Fruit fly (Drosophila melanogaster) whole organism, embryonic: ENCODE data around the gene CG13850.

Source experiments
- ATbp ChIP-seq: fragments of 200-800 bp; sonication (Bioruptor generic); optimal IDR thresholded peaks from 2 replicates; lab custom pipeline; 2017; ENCODE audit warnings: missing biosample characterization, mild to moderate bottlenecking, missing genetic modification characterization, missing genetic modification reagents
- CG10321 ChIP-seq: fragments of 200-800 bp; sonication (Bioruptor generic); IDR thresholded peaks from 2 replicates; pipeline ENCODE4 v1.3.6; 2022; ENCODE audit warnings: missing biosample characterization, missing genetic modification characterization
- CG10366 ChIP-seq: fragments of 200-800 bp; sonication (Bioruptor generic); IDR thresholded peaks from 2 replicates; pipeline ENCODE4 v1.3.6; 2022; ENCODE audit warnings: missing biosample characterization, missing genetic modification characterization
- CG10431 ChIP-seq: fragments of 200-800 bp; sonication (Bioruptor generic); optimal IDR thresholded peaks from 3 replicates; lab custom pipeline; 2018; ENCODE audit warnings: missing biosample characterization, mild to moderate bottlenecking, missing genetic modification characterization
- CG10565 ChIP-seq: fragments of 200-800 bp; sonication (Bioruptor generic); optimal IDR thresholded peaks from 3 replicates; lab custom pipeline; 2016; ENCODE audit warnings: missing biosample characterization, mild to moderate bottlenecking, missing genetic modification characterization
- CG10654 ChIP-seq: fragments of 200-800 bp; sonication (Bioruptor generic); optimal IDR thresholded peaks from 2 replicates; lab custom pipeline; 2016; ENCODE audit warnings: missing biosample characterization, missing genetic modification characterization
- CG11504 ChIP-seq: fragments of 200-800 bp; sonication (Bioruptor generic); optimal IDR thresholded peaks from 3 replicates; lab custom pipeline; 2019; ENCODE audit warnings: missing biosample characterization, mild to moderate bottlenecking, missing genetic modification characterization, moderate library complexity
- CG11723 ChIP-seq: fragments of 200-800 bp; sonication (Bioruptor generic); optimal IDR thresholded peaks from 2 replicates; lab custom pipeline; 2017; ENCODE audit warnings: missing biosample characterization, mild to moderate bottlenecking, missing genetic modification characterization
- CG13123 ChIP-seq: fragments of 200-800 bp; sonication (Bioruptor generic); optimal IDR thresholded peaks from 2 replicates; lab custom pipeline; 2016; ENCODE audit warnings: missing biosample characterization, missing genetic modification characterization
- CG13296 ChIP-seq: fragments of 200-800 bp; sonication (Bioruptor generic); optimal IDR thresholded peaks from 3 replicates; lab custom pipeline; 2018; ENCODE audit warnings: missing biosample characterization, mild to moderate bottlenecking, missing genetic modification characterization
- CG13424 ChIP-seq: fragments of 200-800 bp; sonication (Bioruptor generic); optimal IDR thresholded peaks from 2 replicates; lab custom pipeline; 2019; ENCODE audit warnings: missing biosample characterization, mild to moderate bottlenecking, missing genetic modification characterization, moderate library complexity
- CG13624 ChIP-seq: fragments of 200-800 bp; sonication (Bioruptor generic); optimal IDR thresholded peaks from 2 replicates; lab custom pipeline; 2016; ENCODE audit warnings: missing biosample characterization, missing genetic modification characterization
- CG13894 ChIP-seq: fragments of 200-800 bp; sonication (Bioruptor generic); optimal IDR thresholded peaks from 3 replicates; lab custom pipeline; 2018; ENCODE audit warnings: missing biosample characterization, mild to moderate bottlenecking, missing genetic modification characterization, moderate library complexity
- CG14441 ChIP-seq: fragments of 200-800 bp; sonication (Bioruptor generic); IDR thresholded peaks from 2 replicates; pipeline ENCODE4 v1.3.6; 2022; ENCODE audit warnings: missing biosample characterization, missing genetic modification characterization
- CG15269 ChIP-seq: fragments of 200-800 bp; sonication (Bioruptor generic); optimal IDR thresholded peaks from 2 replicates; lab custom pipeline; 2018; ENCODE audit warnings: missing biosample characterization, mild to moderate bottlenecking, missing genetic modification characterization, moderate library complexity
- CG17359 ChIP-seq: fragments of 200-800 bp; sonication (Bioruptor generic); optimal IDR thresholded peaks from 3 replicates; lab custom pipeline; 2018; ENCODE audit warnings: missing biosample characterization, mild to moderate bottlenecking, missing genetic modification characterization, moderate library complexity
- CG3847 ChIP-seq: fragments of 200-800 bp; sonication (Bioruptor generic); IDR thresholded peaks from 2 replicates; pipeline ENCODE4 v1.3.6; 2022; ENCODE audit warnings: missing biosample characterization, missing genetic modification characterization
- CG6654 ChIP-seq: fragments of 200-800 bp; sonication (Bioruptor generic); optimal IDR thresholded peaks from 2 replicates; lab custom pipeline; 2017; ENCODE audit warnings: missing biosample characterization, mild to moderate bottlenecking, missing genetic modification characterization
- CG6683 ChIP-seq: fragments of 200-800 bp; sonication (Bioruptor generic); optimal IDR thresholded peaks from 2 replicates; lab custom pipeline; 2017; ENCODE audit warnings: missing biosample characterization, mild to moderate bottlenecking, missing genetic modification characterization, missing genetic modification reagents
- CG6813 ChIP-seq: fragments of 200-800 bp; sonication (Bioruptor generic); optimal IDR thresholded peaks from 2 replicates; lab custom pipeline; 2017; ENCODE audit warnings: missing biosample characterization, missing genetic modification characterization, mild to moderate bottlenecking, moderate library complexity, missing genetic modification reagents
- CG8944 ChIP-seq: fragments of 200-800 bp; sonication (Bioruptor generic); optimal IDR thresholded peaks from 3 replicates; lab custom pipeline; 2016; ENCODE audit warnings: missing biosample characterization, missing genetic modification characterization
- CHES-1-like ChIP-seq: fragments of 200-800 bp; sonication (Bioruptor generic); optimal IDR thresholded peaks from 2 replicates; lab custom pipeline; 2016; ENCODE audit warnings: missing biosample characterization, missing genetic modification characterization
- E2f2 ChIP-seq: fragments of 200-800 bp; sonication (Bioruptor generic); IDR thresholded peaks from 2 replicates; pipeline ENCODE4 v1.3.6; 2022; ENCODE audit warnings: missing biosample characterization, missing genetic modification characterization
- ERR ChIP-seq: fragments of 200-800 bp; sonication (Bioruptor generic); optimal IDR thresholded peaks from 2 replicates; lab custom pipeline; 2016; ENCODE audit warnings: missing biosample characterization, missing genetic modification characterization
- Eip74EF ChIP-seq, 2 experiments: fragments of 200-800 bp in 1 of 2; fragments of >200 bp in 1 of 2; sonication (Bioruptor generic) in 1 of 2; optimal IDR thresholded peaks; 2 replicates each; lab custom pipeline; 2017 to 2019; ENCODE audit warnings: missing biosample characterization in 2 of 2, missing genetic modification characterization in 2 of 2, mild to moderate bottlenecking in 1 of 2, moderate library complexity in 1 of 2
- Hr39 ChIP-seq: fragments of >200 bp; optimal IDR thresholded peaks from 2 replicates; lab custom pipeline; 2017
- Med ChIP-seq: fragments of 200-800 bp; sonication (Bioruptor generic); peaks from one replicate; lab custom pipeline; 2016; ENCODE audit warnings: missing biosample characterization, missing genetic modification characterization, mild to moderate bottlenecking, inconsistent platforms, moderate library complexity
- Mrtf ChIP-seq: fragments of 200-800 bp; sonication (Bioruptor generic); IDR thresholded peaks from 3 replicates; pipeline ENCODE4 v1.3.6; 2022; ENCODE audit warnings: missing biosample characterization, missing genetic modification characterization
- Nf-YC ChIP-seq: fragments of 200-800 bp; optimal IDR thresholded peaks from 3 replicates; lab custom pipeline; 2019; ENCODE audit warnings: missing biosample characterization, mild to moderate bottlenecking, missing genetic modification characterization, moderate library complexity
- Oli ChIP-seq: fragments of 200-800 bp; sonication (Bioruptor generic); optimal IDR thresholded peaks from 2 replicates; lab custom pipeline; 2018; ENCODE audit warnings: missing biosample characterization, mild to moderate bottlenecking, missing genetic modification characterization, moderate library complexity
- Vsx1 ChIP-seq: fragments of 200-800 bp; sonication (Bioruptor generic); optimal IDR thresholded peaks from 2 replicates; lab custom pipeline; 2017; ENCODE audit warnings: missing biosample characterization, mild to moderate bottlenecking, missing genetic modification characterization, missing genetic modification reagents
- Xrp1 ChIP-seq: fragments of 200-800 bp; sonication (Bioruptor generic); IDR thresholded peaks from 2 replicates; pipeline ENCODE4 v1.3.6; 2022; ENCODE audit warnings: missing biosample characterization, missing genetic modification characterization
- al ChIP-seq: fragments of 200-800 bp; sonication (Bioruptor generic); IDR thresholded peaks from 2 replicates; pipeline ENCODE4 v1.3.6; 2022; ENCODE audit warnings: missing biosample characterization, missing genetic modification characterization
- ara ChIP-seq: fragments of 200-800 bp; sonication (Bioruptor generic); IDR thresholded peaks from 2 replicates; pipeline ENCODE4 v1.3.6; 2022; ENCODE audit warnings: missing biosample characterization, missing genetic modification characterization
- bowl ChIP-seq: fragments of 200-800 bp; sonication (Bioruptor generic); IDR thresholded peaks from 2 replicates; pipeline ENCODE4 v1.3.6; 2022; ENCODE audit warnings: missing biosample characterization, missing genetic modification characterization
- croc ChIP-seq: fragments of 200-800 bp; sonication (Bioruptor generic); conservative IDR thresholded peaks from 3 replicates; pipeline ENCODE4 v1.3.6; 2022; ENCODE audit warnings: missing biosample characterization, missing genetic modification characterization
- dati ChIP-seq: fragments of 200-800 bp; sonication (Bioruptor generic); IDR thresholded peaks from 2 replicates; pipeline ENCODE4 v1.3.6; 2022; ENCODE audit warnings: missing biosample characterization, missing genetic modification characterization
- esg ChIP-seq: fragments of 200-800 bp; sonication (Bioruptor generic); conservative IDR thresholded peaks from 2 replicates; pipeline ENCODE4 v1.3.6; 2022; ENCODE audit warnings: missing biosample characterization, missing genetic modification characterization
- hbn ChIP-seq: fragments of 200-800 bp; sonication (Bioruptor generic); IDR thresholded peaks from 2 replicates; pipeline ENCODE4 v1.3.6; 2022; ENCODE audit warnings: missing biosample characterization, missing genetic modification characterization; ENCODE audit not compliant: partially characterized antibody
- ind ChIP-seq: fragments of 200-800 bp; sonication (Bioruptor generic); optimal IDR thresholded peaks from 3 replicates; lab custom pipeline; 2016; ENCODE audit warnings: missing biosample characterization, missing genetic modification characterization
- jumu ChIP-seq: fragments of 200-800 bp; sonication (Bioruptor generic); optimal IDR thresholded peaks from 3 replicates; lab custom pipeline; 2016; ENCODE audit warnings: missing biosample characterization, missing genetic modification characterization
- klu ChIP-seq: fragments of 200-800 bp; sonication (Bioruptor generic); IDR thresholded peaks from 2 replicates; pipeline ENCODE4 v1.3.6; 2022; ENCODE audit warnings: missing biosample characterization, missing genetic modification characterization
- kni ChIP-seq: fragments of 200-800 bp; sonication (Bioruptor generic); optimal IDR thresholded peaks from 3 replicates; lab custom pipeline; 2017; ENCODE audit warnings: mild to moderate bottlenecking, missing biosample characterization, missing genetic modification reagents, missing genetic modification characterization
- lilli ChIP-seq: fragments of 200-800 bp; sonication (Bioruptor generic); optimal IDR thresholded peaks from 3 replicates; lab custom pipeline; 2016; ENCODE audit warnings: missing biosample characterization, missing genetic modification characterization
- pros ChIP-seq: fragments of 200-800 bp; sonication (Bioruptor generic); optimal IDR thresholded peaks from 3 replicates; lab custom pipeline; 2019; ENCODE audit warnings: missing biosample characterization, mild to moderate bottlenecking, missing genetic modification characterization, moderate library complexity
- ranshi ChIP-seq: fragments of 200-800 bp; sonication (Bioruptor generic); IDR thresholded peaks from 2 replicates; pipeline ENCODE4 v1.3.6; 2022; ENCODE audit warnings: missing biosample characterization, missing genetic modification characterization
- so ChIP-seq: fragments of 200-800 bp; sonication (Bioruptor generic); IDR thresholded peaks from 3 replicates; pipeline ENCODE4 v1.3.6; 2022; ENCODE audit warnings: missing biosample characterization, missing genetic modification characterization
- sqz ChIP-seq: fragments of 200-800 bp; sonication (Bioruptor generic); optimal IDR thresholded peaks from 3 replicates; lab custom pipeline; 2018; ENCODE audit warnings: missing biosample characterization, mild to moderate bottlenecking, missing genetic modification characterization
- unpg ChIP-seq: fragments of 200-800 bp; sonication (Bioruptor generic); optimal IDR thresholded peaks from 3 replicates; lab custom pipeline; 2018; ENCODE audit warnings: missing biosample characterization, mild to moderate bottlenecking, missing genetic modification characterization, moderate library complexity
- vfl ChIP-seq: fragments of 200-800 bp; sonication (Bioruptor generic); optimal IDR thresholded peaks from 2 replicates; lab custom pipeline; 2016; ENCODE audit warnings: missing biosample characterization, missing genetic modification characterization
- zfh2 ChIP-seq: fragments of 200-800 bp; sonication (Bioruptor generic); optimal IDR thresholded peaks from 2 replicates; lab custom pipeline; 2016; ENCODE audit warnings: missing biosample characterization, missing genetic modification characterization

The CG13850 gene

dm6 chr3R:22447874-22448254 is 37.1 kb upstream of the CG13850 start, which contains the start of gene CG34376 (continued):
- TF ChIP-seq lilli (GFP tag; lab: Kevin White, UChicago) (no peak), croc (GFP tag; lab: Robert Waterston, UW) (0 out of 3 replicates have a peak, but pooled peaks have one; percentile 15), Nf-YC (tag; lab: Kevin White, UChicago) (peak; percentile 54), CG10321 (GFP tag; lab: Robert Waterston, UW) (no peak), CG17359 (tag; lab: Kevin White, UChicago) (no peak), hbn (no peak), CG3847 (peak; percentile 38), Vsx1 (GFP tag; lab: Kevin White, UChicago) (peak; percentile 38), CG11723 (GFP tag; lab: Kevin White, UChicago) (no peak), Oli (tag; lab: Kevin White, UChicago) (no peak), CG13296 (GFP tag; lab: Kevin White, UChicago) (peak; percentile 4), CG13624 (GFP tag; lab: Kevin White, UChicago) (no peak), ATbp (GFP tag; lab: Kevin White, UChicago) (peak; percentile 25), Eip74EF (GFP tag; optimal IDR thresholded peaks at IDR 0.05; lab: Kevin White, UChicago) (no peak), dati (GFP tag; lab: Robert Waterston, UW) (0 out of 2 replicates have a peak, but pooled peaks have one; percentile 29), CG6683 (no peak), sqz (GFP tag; lab: Kevin White, UChicago) (peak; percentile 42), unpg (GFP tag; lab: Kevin White, UChicago) (peak; percentile 28), CHES-1-like (GFP tag; lab: Kevin White, UChicago) (peak; percentile 26), al (GFP tag; lab: Robert Waterston, UW) (no peak; the same call in 1 of the 2 replicates), CG13894 (tag; lab: Kevin White, UChicago) (no peak), zfh2 (GFP tag; lab: Kevin White, UChicago) (peak; percentile 28), bowl (GFP tag; lab: Robert Waterston, UW) (no peak; the same call in 1 of the 2 replicates), CG11504 (no peak), CG15269 (no peak), pros (GFP tag; lab: Kevin White, UChicago) (no peak), ind (no peak), CG13424 (tag; lab: Kevin White, UChicago) (peak; percentile 47), CG14441 (GFP tag; lab: Robert Waterston, UW) (peak; percentile 69; the same call in 1 of the 2 replicates), CG6813 (GFP tag; lab: Kevin White, UChicago) (peak; percentile 45), CG10654 (no peak), klu (peak; percentile 34; the same call in 1 of the 2 replicates), vfl (no peak), ranshi (GFP tag; lab: Robert Waterston, UW) (peak; percentile 9; the same call in 1 of the 2 replicates), so (GFP tag; lab: Robert Waterston, UW) (no peak), CG6654 (GFP tag; lab: Kevin White, UChicago) (no peak), Hr39 (lab: Kevin White, UChicago) (no peak), E2f2 (GFP tag; lab: Robert Waterston, UW) (no peak), esg (GFP tag; lab: Robert Waterston, UW) (0 out of 2 replicates have a peak, but pooled peaks have one; percentile 7), CG8944 (GFP tag; lab: Kevin White, UChicago) (no peak), ara (GFP tag; lab: Robert Waterston, UW) (peak; percentile 51), Mrtf (GFP tag; lab: Robert Waterston, UW) (no peak), Xrp1 (peak; percentile 27), CG13123 (GFP tag; lab: Kevin White, UChicago) (no peak), CG10565 (no peak), Med (GFP tag; lab: Kevin White, UChicago) (peak; percentile 90), kni (peak; percentile 46), CG10431 (GFP tag; lab: Kevin White, UChicago) (peak; percentile 41), ERR (GFP tag; lab: Kevin White, UChicago) (peak; percentile 31), jumu (GFP tag; lab: Kevin White, UChicago) (no peak), CG10366 (GFP tag; lab: Robert Waterston, UW) (peak; percentile 34; the same call in 1 of the 2 replicates)
